Worm (Caenorhabditis elegans) whole organism, L1 larva: ENCODE results near the gene D2062.4.
"Not testable (repeated sequence)": the region's sequence is repeated elsewhere in the genome, so short reads cannot be mapped to it uniquely, and the experiment has no call there.

Experiments
- C16A3.4 ChIP-seq: fragments of 150-350 bp; optimal IDR thresholded peaks from 2 replicates; lab custom pipeline; 2014; ENCODE audit warnings: missing biosample characterization, missing genetic modification characterization
- C34B4.2 ChIP-seq: sonication (generic microtip); optimal IDR thresholded peaks from 2 replicates; lab custom pipeline; 2017; ENCODE audit warnings: mild to moderate bottlenecking, missing genetic modification characterization, missing compliant biosample characterization
- aha-1 ChIP-seq: fragments of 150-350 bp; optimal IDR thresholded peaks from 2 replicates; lab custom pipeline; 2014; ENCODE audit warnings: missing biosample characterization, missing genetic modification characterization
- alr-1 ChIP-seq: fragments of 200-800 bp; sonication (Bioruptor generic); optimal IDR thresholded peaks from 2 replicates; lab custom pipeline; 2018; ENCODE audit warnings: borderline replicate concordance, mild to moderate bottlenecking, missing genetic modification characterization, missing compliant biosample characterization
- ama-1 ChIP-seq: fragments of 150-350 bp; optimal IDR thresholded peaks from 2 replicates; lab custom pipeline; 2014
- ceh-63 ChIP-seq: fragments of 200-800 bp; sonication (Bioruptor generic); optimal IDR thresholded peaks from 2 replicates; lab custom pipeline; 2018; ENCODE audit warnings: mild to moderate bottlenecking, missing genetic modification characterization, missing compliant biosample characterization
- dpl-1 ChIP-seq, 3 experiments: fragments of 150-350 bp in 2 of 3; sonication (generic microtip) in 1 of 3; optimal IDR thresholded peaks; 2 replicates each; lab custom pipeline; 2014 to 2017; ENCODE audit warnings: missing biosample characterization in 3 of 3, missing genetic modification characterization in 3 of 3, missing genetic modification reagents in 3 of 3
- dsc-1 ChIP-seq: sonication (generic microtip); optimal IDR thresholded peaks from 2 replicates; lab custom pipeline; 2016; ENCODE audit warnings: mild to moderate bottlenecking, missing genetic modification characterization, missing compliant biosample characterization
- efl-1 ChIP-seq, 4 experiments: fragments of 150-350 bp; optimal IDR thresholded peaks in 3 of 4; peaks in 1 of 4; 1 replicate in 1 of 4; 2 replicates in 3 of 4; lab custom pipeline; 2014; ENCODE audit warnings: missing biosample characterization in 2 of 4, missing genetic modification characterization in 2 of 4, missing genetic modification reagents in 2 of 4
- elt-2 ChIP-seq: sonication (generic microtip); optimal IDR thresholded peaks from 2 replicates; lab custom pipeline; 2016; ENCODE audit warnings: missing genetic modification characterization, mild to moderate bottlenecking, inconsistent platforms, missing compliant biosample characterization, missing genetic modification reagents
- elt-3 ChIP-seq, 6 experiments: fragments of 150-350 bp in 1 of 6; sonication (generic microtip); optimal IDR thresholded peaks; 2 replicates each; lab custom pipeline; 2017 to 2018; ENCODE audit warnings: missing biosample characterization in 6 of 6, missing genetic modification characterization in 6 of 6, inconsistent platforms in 1 of 6
- fos-1 ChIP-seq: fragments of 150-350 bp; optimal IDR thresholded peaks from 2 replicates; lab custom pipeline; 2014; ENCODE audit warnings: missing biosample characterization, missing genetic modification characterization
- grh-1 ChIP-seq: fragments of 200-800 bp; sonication (Bioruptor generic); IDR thresholded peaks from 2 replicates; pipeline ENCODE4 v1.3.6; 2022; ENCODE audit warnings: missing genetic modification reagents, missing genetic modification characterization, missing compliant biosample characterization
- hlh-4 ChIP-seq: sonication (generic microtip); optimal IDR thresholded peaks from 2 replicates; lab custom pipeline; 2016; ENCODE audit warnings: mild to moderate bottlenecking, missing genetic modification characterization, missing compliant biosample characterization
- irx-1 ChIP-seq: sonication (generic microtip); optimal IDR thresholded peaks from 2 replicates; lab custom pipeline; 2016; ENCODE audit warnings: missing genetic modification characterization, missing compliant biosample characterization
- isw-1 ChIP-seq: fragments of 200-800 bp; sonication (Bioruptor generic); IDR thresholded peaks from 2 replicates; pipeline ENCODE4 v1.3.6; 2022; ENCODE audit warnings: missing genetic modification characterization, missing compliant biosample characterization
- jun-1 ChIP-seq: fragments of 150-350 bp; optimal IDR thresholded peaks from 2 replicates; lab custom pipeline; 2014; ENCODE audit warnings: missing biosample characterization, missing genetic modification reagents, missing genetic modification characterization
- lin-13 ChIP-seq: fragments of 150-350 bp; optimal IDR thresholded peaks from 2 replicates; lab custom pipeline; 2014; ENCODE audit warnings: missing biosample characterization, missing genetic modification reagents, missing genetic modification characterization
- lin-39 ChIP-seq: fragments of 150-350 bp; optimal IDR thresholded peaks from 2 replicates; lab custom pipeline; 2014; ENCODE audit warnings: missing biosample characterization, missing genetic modification reagents, missing genetic modification characterization
- lsy-2 ChIP-seq, 2 experiments: fragments of 150-350 bp; optimal IDR thresholded peaks; 2 replicates each; lab custom pipeline; 2014; ENCODE audit warnings: missing biosample characterization in 2 of 2, missing genetic modification characterization in 2 of 2
- mdl-1 ChIP-seq, 2 experiments: fragments of 150-350 bp; optimal IDR thresholded peaks; 2 replicates each; lab custom pipeline; 2014 to 2017; ENCODE audit warnings: missing biosample characterization in 2 of 2, missing genetic modification characterization in 2 of 2, inconsistent platforms in 1 of 2
- nhr-20 ChIP-seq: sonication (generic microtip); optimal IDR thresholded peaks from 2 replicates; lab custom pipeline; 2016; ENCODE audit warnings: mild to moderate bottlenecking, missing genetic modification characterization, missing compliant biosample characterization
- nhr-28 ChIP-seq: fragments of 150-350 bp; optimal IDR thresholded peaks from 2 replicates; lab custom pipeline; 2014; ENCODE audit warnings: missing biosample characterization, missing genetic modification characterization
- nhr-84 ChIP-seq: sonication (generic microtip); optimal IDR thresholded peaks from 2 replicates; lab custom pipeline; 2017; ENCODE audit warnings: missing biosample characterization, missing genetic modification characterization
- pqm-1 ChIP-seq: sonication (generic microtip); optimal IDR thresholded peaks from 3 replicates; lab custom pipeline; 2017; ENCODE audit warnings: missing biosample characterization, missing genetic modification characterization
- sptf-1 ChIP-seq: fragments of 150-350 bp; optimal IDR thresholded peaks from 2 replicates; lab custom pipeline; 2014; ENCODE audit warnings: missing biosample characterization, missing genetic modification characterization
- swsn-7 ChIP-seq: sonication (generic microtip); optimal IDR thresholded peaks from 2 replicates; lab custom pipeline; 2016; ENCODE audit warnings: missing genetic modification characterization, missing compliant biosample characterization
- tlp-1 ChIP-seq: fragments of 150-350 bp; optimal IDR thresholded peaks from 2 replicates; lab custom pipeline; 2014; ENCODE audit warnings: missing biosample characterization, missing genetic modification characterization
- unc-30 ChIP-seq: sonication (generic microtip); optimal IDR thresholded peaks from 2 replicates; lab custom pipeline; 2017; ENCODE audit warnings: missing biosample characterization, missing genetic modification characterization
- unc-62 ChIP-seq: fragments of 150-350 bp; optimal IDR thresholded peaks from 2 replicates; lab custom pipeline; 2014; ENCODE audit warnings: missing biosample characterization, missing genetic modification reagents, missing genetic modification characterization
- unc-86 ChIP-seq: sonication (generic microtip); optimal IDR thresholded peaks from 2 replicates; lab custom pipeline; 2016; ENCODE audit warnings: missing genetic modification characterization, missing compliant biosample characterization
- unc-98 ChIP-seq: fragments of 200-800 bp; sonication (Bioruptor generic); IDR thresholded peaks from 2 replicates; pipeline ENCODE4 v1.3.6; 2022; ENCODE audit warnings: missing genetic modification characterization, missing compliant biosample characterization

The D2062.4 gene

ce11 chrII:2600176-2600575, 23.0 kb upstream of the D2062.4 start, which contains the start of gene F33H12.1:
F33H12.1 (plus strand) TSS chrII:2600476.
- not testable (repeated sequence) for TF ChIP-seq unc-98 (GFP tag; lab: Robert Waterston, UW); dsc-1; ceh-63 (GFP tag; lab: Kevin White, UChicago)

- TF ChIP-seq ama-1 (lab: Kevin White, UChicago) (no peak), hlh-4 (no peak)
Observed at ce11 chrII:2600931-2601330, 22.3 kb upstream of the D2062.4 start.

- TF ChIP-seq efl-1 (optimal IDR thresholded peaks at IDR 0.05; lab: Kevin White, UChicago) (no peak), efl-1 (GFP tag; optimal IDR thresholded peaks at IDR 0.05 in 1 of 2; lab: Kevin White, UChicago) (peak in 1 of 2 experiments; percentile 8), pqm-1 (tag; lab: Kevin White, UChicago) (no peak)
Observed at ce11 chrII:2605319-2605718, 17.9 kb upstream of the D2062.4 start, which contains the start of gene sri-77. sri-77 (minus strand) TSS chrII:2605419.

ce11 chrII:2610202-2610912, 12.8 kb upstream of the D2062.4 start, which contains the start of gene sri-38:
sri-38 (plus strand) TSS chrII:2610862.
- TF ChIP-seq lin-13 (GFP tag; lab: Kevin White, UChicago): no peak
- no peak for TF ChIP-seq nhr-84 (tag; lab: Kevin White, UChicago)
- TF ChIP-seq nhr-28 (tag; lab: Kevin White, UChicago): no peak
- no peak for TF ChIP-seq aha-1
- no peak for TF ChIP-seq unc-86 (tag; lab: Kevin White, UChicago)
- no peak for TF ChIP-seq lin-39 (tag; lab: Kevin White, UChicago)
- TF ChIP-seq sptf-1 (tag; lab: Kevin White, UChicago): no peak
- no peak for TF ChIP-seq irx-1
- TF ChIP-seq unc-62 (GFP tag; lab: Kevin White, UChicago): no peak
- no peak for TF ChIP-seq fos-1 (tag; lab: Kevin White, UChicago)
- no peak for TF ChIP-seq C16A3.4
- TF ChIP-seq dpl-1 (GFP tag; optimal IDR thresholded peaks at IDR 0.05; lab: Kevin White, UChicago): no peak
- TF ChIP-seq mdl-1 (tag; optimal IDR thresholded peaks at IDR 0.05; lab: Kevin White, UChicago): no peak
- TF ChIP-seq elt-2 (tag; lab: Kevin White, UChicago): peak; percentile 98
- no peak for TF ChIP-seq lsy-2 (tag; optimal IDR thresholded peaks at IDR 0.05; lab: Kevin White, UChicago)
- no peak for TF ChIP-seq grh-1 (GFP tag; lab: Robert Waterston, UW)
- peak; percentile 53 for TF ChIP-seq jun-1 (tag; lab: Kevin White, UChicago)
- TF ChIP-seq, all 84 proteins: peak for 2

- no peak for TF ChIP-seq swsn-7 (tag; lab: Kevin White, UChicago)
- TF ChIP-seq dsc-1: no peak
- TF ChIP-seq tlp-1 (tag; lab: Kevin White, UChicago): no peak
- no peak for TF ChIP-seq nhr-20 (tag; lab: Kevin White, UChicago)
- no peak for TF ChIP-seq isw-1 (GFP tag; lab: Robert Waterston, UW)
- TF ChIP-seq unc-30 (tag; lab: Kevin White, UChicago): no peak
- TF ChIP-seq efl-1 (optimal IDR thresholded peaks at IDR 0.05; lab: Kevin White, UChicago): no peak
- TF ChIP-seq efl-1 (GFP tag; optimal IDR thresholded peaks at IDR 0.05 in 1 of 2; lab: Kevin White, UChicago): no peak
- no peak for TF ChIP-seq jun-1 (tag; lab: Kevin White, UChicago)
- no peak for TF ChIP-seq alr-1 (tag; lab: Kevin White, UChicago)
- TF ChIP-seq sptf-1 (tag; lab: Kevin White, UChicago): no peak
- no peak for TF ChIP-seq elt-3 (tag; optimal IDR thresholded peaks at IDR 0.05; lab: Kevin White, UChicago)
- no peak for TF ChIP-seq C34B4.2 (tag; lab: Kevin White, UChicago)
- no peak for TF ChIP-seq unc-86 (tag; lab: Kevin White, UChicago)
Observed at ce11 chrII:2611009-2611408, 12.2 kb upstream of the D2062.4 start.
